Fruit fly (Drosophila melanogaster): ENCODE data around the gene Dnaaf6.
A peak's percentile ranks its signal among the peaks of the same experiment; 100 is the strongest.

Gene Dnaaf6

dm6 chr3L:14652554-14652953 is 32.0 kb upstream of the Dnaaf6 start (continued):
- TF ChIP-seq CG7987 (GFP tag; optimal IDR thresholded peaks at IDR 0.05) (no peak), Dip3 (GFP tag; optimal IDR thresholded peaks at IDR 0.05) (peak; percentile 25), pita (GFP tag; optimal IDR thresholded peaks at IDR 0.05) (no peak), gcm (GFP tag; optimal IDR thresholded peaks at IDR 0.05) (peak; percentile 83), caup (GFP tag; optimal IDR thresholded peaks at IDR 0.05; ENCODE audit: severe bottlenecking) (peak; percentile 40), zf30C (GFP tag; optimal IDR thresholded peaks at IDR 0.05) (peak; percentile 54), CG12236 (GFP tag; optimal IDR thresholded peaks at IDR 0.05) (peak; percentile 74), CG2678 (tag; optimal IDR thresholded peaks at IDR 0.05) (peak; percentile 85), so (GFP tag; IDR thresholded peaks at IDR 0.05) (peak; percentile 52; the same call in 1 of the 3 replicates), lola (GFP tag; optimal IDR thresholded peaks at IDR 0.05) (peak in 1 of 3 experiments; percentile 94), twi (tag; optimal IDR thresholded peaks at IDR 0.05) (peak; percentile 77), Opbp (GFP tag; IDR thresholded peaks at IDR 0.05; ENCODE audit: partially characterized antibody) (no peak), CG3065 (GFP tag; optimal IDR thresholded peaks at IDR 0.05) (peak; percentile 41), Xrp1 (GFP tag; IDR thresholded peaks at IDR 0.05) (peak; percentile 93), CG14014 (GFP tag; IDR thresholded peaks at IDR 0.05) (peak; percentile 27; the same call in 1 of the 2 replicates), CHES-1-like (GFP tag; optimal IDR thresholded peaks at IDR 0.05) (peak; percentile 65), CG17328 (GFP tag; IDR thresholded peaks at IDR 0.05) (peak; percentile 83), wdn (GFP tag; IDR thresholded peaks at IDR 0.05) (no peak), NfI (GFP tag; optimal IDR thresholded peaks at IDR 0.05) (peak; percentile 48), Vsx1 (GFP tag; optimal IDR thresholded peaks at IDR 0.05) (peak; percentile 32), CG10431 (GFP tag; optimal IDR thresholded peaks at IDR 0.05) (peak; percentile 83), HLH54F (GFP tag; optimal IDR thresholded peaks at IDR 0.05) (peak; percentile 29), esg (GFP tag; conservative IDR thresholded peaks at IDR 0.05) (peak; percentile 51), crol (GFP tag; IDR thresholded peaks at IDR 0.05) (peak; percentile 28; the same call in 1 of the 2 replicates), gce (GFP tag; IDR thresholded peaks at IDR 0.05) (0 out of 3 replicates have a peak, but pooled peaks have one; percentile 54), en (GFP tag; optimal IDR thresholded peaks at IDR 0.05) (peak; percentile 35), CG17385 (GFP tag; optimal IDR thresholded peaks at IDR 0.05) (peak; percentile 62), gem (tag; optimal IDR thresholded peaks at IDR 0.05) (peak; percentile 88), CG31441 (GFP tag; IDR thresholded peaks at IDR 0.05) (peak; percentile 87), Nf-YB (GFP tag; optimal IDR thresholded peaks at IDR 0.05) (peak; percentile 72), D19A (tag; optimal IDR thresholded peaks at IDR 0.05) (peak; percentile 79), bcd (GFP tag; optimal IDR thresholded peaks at IDR 0.05) (peak; percentile 66), tll (GFP tag; optimal IDR thresholded peaks at IDR 0.05) (no peak), cad (GFP tag; optimal IDR thresholded peaks at IDR 0.05) (no peak), tup (GFP tag; optimal IDR thresholded peaks at IDR 0.05) (peak; percentile 61), CG1529 (GFP tag; optimal IDR thresholded peaks at IDR 0.05) (peak; percentile 79), CG4854 (GFP tag; optimal IDR thresholded peaks at IDR 0.05) (peak; percentile 11), CG8388 (GFP tag; optimal IDR thresholded peaks at IDR 0.05) (peak; percentile 87), otp (GFP tag; IDR thresholded peaks at IDR 0.05) (peak; percentile 79; the same call in 2 of the 3 replicates), dmrt11E (tag; optimal IDR thresholded peaks at IDR 0.05) (peak; percentile 94), CG7556 (GFP tag; optimal IDR thresholded peaks at IDR 0.05) (peak; percentile 75), CG18619 (GFP tag; optimal IDR thresholded peaks at IDR 0.05) (peak; percentile 57), Meics (GFP tag; optimal IDR thresholded peaks at IDR 0.05) (peak; percentile 42), Atf-2 (GFP tag; optimal IDR thresholded peaks at IDR 0.05) (peak; percentile 73), fd96Cb (tag; optimal IDR thresholded peaks at IDR 0.05) (peak; percentile 85), unpg (GFP tag; optimal IDR thresholded peaks at IDR 0.05) (peak; percentile 84), Ets97D (GFP tag; optimal IDR thresholded peaks at IDR 0.05) (no peak), CG6791 (GFP tag; IDR thresholded peaks at IDR 0.05; ENCODE audit: partially characterized antibody) (no peak), stwl (tag; optimal IDR thresholded peaks at IDR 0.05) (peak; percentile 16)
